Worm (Caenorhabditis elegans): ENCODE measurements around the gene emc-5.

ce11 chrII:11547254-11547687 is 50.7 kb downstream of the emc-5 start, which contains the start of gene F54D5.7:
- TF ChIP-seq unc-86 (tag; optimal IDR thresholded peaks at IDR 0.05) (no peak), C08G9.2 (tag; optimal IDR thresholded peaks at IDR 0.05) (no peak), pha-4 (tag; optimal IDR thresholded peaks at IDR 0.05) (no peak), F13H6.1 (tag; optimal IDR thresholded peaks at IDR 0.05) (no peak), ztf-16 (tag; optimal IDR thresholded peaks at IDR 0.05) (no peak), ets-4 (tag; optimal IDR thresholded peaks at IDR 0.05) (no peak), ceh-2 (tag; optimal IDR thresholded peaks at IDR 0.05) (no peak), tbx-2 (tag; optimal IDR thresholded peaks at IDR 0.05) (no peak), dve-1 (tag; optimal IDR thresholded peaks at IDR 0.05) (no peak), ceh-48 (tag; optimal IDR thresholded peaks at IDR 0.05) (no peak)
